Worm (Caenorhabditis elegans) whole organism, young adult: ENCODE measurements around the gene H03G16.5.
A peak's percentile ranks its signal among the peaks of the same experiment; 100 is the strongest.

ENCODE experiments used
- B0261.1 ChIP-seq: sonication (generic microtip); optimal IDR thresholded peaks from 2 replicates; lab custom pipeline; 2016; ENCODE audit warnings: mild to moderate bottlenecking, missing genetic modification characterization, moderate library complexity, missing compliant biosample characterization
- F22D6.2 ChIP-seq: sonication (generic microtip); optimal IDR thresholded peaks from 2 replicates; lab custom pipeline; 2016; ENCODE audit warnings: mild to moderate bottlenecking, missing genetic modification characterization, missing compliant biosample characterization
- F23B12.7 ChIP-seq: sonication (generic microtip); optimal IDR thresholded peaks from 2 replicates; lab custom pipeline; 2017; ENCODE audit warnings: missing genetic modification characterization, mild to moderate bottlenecking, missing compliant biosample characterization, antibody characterized with exemption, moderate library complexity; ENCODE audit not compliant: insufficient read depth
- F37B4.10 ChIP-seq: fragments of 200-800 bp; sonication (Bioruptor generic); IDR thresholded peaks from 2 replicates; pipeline ENCODE4 v1.3.6; 2022; ENCODE audit warnings: missing genetic modification characterization, missing compliant biosample characterization
- F52B5.7 ChIP-seq: sonication (generic microtip); optimal IDR thresholded peaks from 2 replicates; lab custom pipeline; 2016; ENCODE audit warnings: mild to moderate bottlenecking, missing genetic modification characterization, missing compliant biosample characterization
- K11D2.4 ChIP-seq: fragments of 200-800 bp; sonication (Bioruptor generic); IDR thresholded peaks from 2 replicates; pipeline ENCODE4 v1.3.6; 2022; ENCODE audit warnings: missing genetic modification reagents, missing genetic modification characterization, missing compliant biosample characterization
- ZK185.1 ChIP-seq: sonication (generic microtip); optimal IDR thresholded peaks from 2 replicates; lab custom pipeline; 2016; ENCODE audit warnings: mild to moderate bottlenecking, missing genetic modification characterization, missing compliant biosample characterization; ENCODE audit not compliant: poor library complexity, severe bottlenecking
- akir-1 ChIP-seq: fragments of 200-800 bp; sonication (Bioruptor generic); optimal IDR thresholded peaks from 2 replicates; lab custom pipeline; 2018; ENCODE audit warnings: mild to moderate bottlenecking, missing genetic modification characterization, moderate library complexity, missing compliant biosample characterization
- ama-1 ChIP-seq, 3 experiments: fragments of 150-350 bp in 1 of 3; sonication (generic microtip) in 2 of 3; optimal IDR thresholded peaks; 2 replicates each; lab custom pipeline; 2014 to 2018; ENCODE audit warnings: missing biosample characterization in 2 of 3, missing genetic modification characterization in 2 of 3, missing genetic modification reagents in 2 of 3
- athp-1 ChIP-seq: sonication (generic microtip); optimal IDR thresholded peaks from 2 replicates; lab custom pipeline; 2017; ENCODE audit warnings: mild to moderate bottlenecking, missing genetic modification characterization, missing compliant biosample characterization
- attf-3 ChIP-seq: fragments of 200-800 bp; sonication (Bioruptor generic); conservative IDR thresholded peaks from 2 replicates; pipeline ENCODE4 v1.3.6; 2022; ENCODE audit warnings: missing genetic modification reagents, missing genetic modification characterization, missing compliant biosample characterization
- attf-5 ChIP-seq: fragments of 200-800 bp; sonication (Bioruptor generic); optimal IDR thresholded peaks from 2 replicates; lab custom pipeline; 2018; ENCODE audit warnings: mild to moderate bottlenecking, missing genetic modification characterization, missing compliant biosample characterization
- ceh-79 ChIP-seq: sonication (generic microtip); optimal IDR thresholded peaks from 2 replicates; lab custom pipeline; 2017; ENCODE audit warnings: mild to moderate bottlenecking, missing genetic modification characterization, missing compliant biosample characterization
- chd-7 ChIP-seq: sonication (generic microtip); optimal IDR thresholded peaks from 2 replicates; lab custom pipeline; 2016; ENCODE audit warnings: mild to moderate bottlenecking, missing genetic modification characterization, moderate library complexity, missing compliant biosample characterization
- dox-1 ChIP-seq: fragments of 200-800 bp; sonication (Bioruptor generic); IDR thresholded peaks from 2 replicates; pipeline ENCODE4 v1.3.6; 2022; ENCODE audit warnings: missing genetic modification reagents, missing genetic modification characterization, missing compliant biosample characterization
- egl-44 ChIP-seq: fragments of 200-800 bp; sonication (Bioruptor generic); IDR thresholded peaks from 2 replicates; pipeline ENCODE4 v1.3.6; 2022; ENCODE audit warnings: missing genetic modification reagents, missing genetic modification characterization, missing compliant biosample characterization
- ets-4 ChIP-seq: fragments of 200-800 bp; sonication (Bioruptor generic); optimal IDR thresholded peaks from 2 replicates; lab custom pipeline; 2018; ENCODE audit warnings: mild to moderate bottlenecking, missing genetic modification characterization, missing compliant biosample characterization
- gei-17 ChIP-seq: fragments of 200-800 bp; sonication (Bioruptor generic); optimal IDR thresholded peaks from 2 replicates; lab custom pipeline; 2018; ENCODE audit warnings: mild to moderate bottlenecking, missing genetic modification characterization, missing compliant biosample characterization
- him-1 ChIP-seq: sonication (generic microtip); optimal IDR thresholded peaks from 2 replicates; lab custom pipeline; 2016; ENCODE audit warnings: missing genotype, missing genetic modification reagents, missing genetic modification characterization, missing compliant biosample characterization
- hlh-12 ChIP-seq: sonication (generic microtip); optimal IDR thresholded peaks from 2 replicates; lab custom pipeline; 2016; ENCODE audit warnings: missing genetic modification characterization, missing compliant biosample characterization
- hmg-1.2 ChIP-seq: fragments of 200-800 bp; sonication (Bioruptor generic); IDR thresholded peaks from 2 replicates; pipeline ENCODE4 v1.3.6; 2022; ENCODE audit warnings: missing genetic modification reagents, missing genetic modification characterization, missing compliant biosample characterization
- let-607 ChIP-seq, 2 experiments: fragments of 200-800 bp in 1 of 2; sonication (Bioruptor generic) in 1 of 2; sonication (generic microtip) in 1 of 2; optimal IDR thresholded peaks; 2 replicates each; lab custom pipeline; 2016 to 2018; ENCODE audit warnings: mild to moderate bottlenecking in 2 of 2, missing compliant biosample characterization in 2 of 2, missing genetic modification characterization in 2 of 2, moderate library complexity in 2 of 2, missing genotype in 1 of 2
- lin-40 ChIP-seq: sonication (generic microtip); optimal IDR thresholded peaks from 2 replicates; lab custom pipeline; 2016; ENCODE audit warnings: missing genetic modification characterization, mild to moderate bottlenecking, missing compliant biosample characterization, missing genotype, missing genetic modification reagents
- madf-3 ChIP-seq: fragments of 200-800 bp; sonication (Bioruptor generic); IDR thresholded peaks from 2 replicates; pipeline ENCODE4 v1.3.6; 2022; ENCODE audit warnings: missing genetic modification reagents, missing genetic modification characterization, missing compliant biosample characterization
- madf-6 ChIP-seq: fragments of 200-800 bp; sonication (Bioruptor generic); IDR thresholded peaks from 2 replicates; pipeline ENCODE4 v1.3.6; 2022; ENCODE audit warnings: missing genetic modification reagents, missing genetic modification characterization, missing compliant biosample characterization
- mel-28 ChIP-seq: sonication (generic microtip); optimal IDR thresholded peaks from 2 replicates; lab custom pipeline; 2016; ENCODE audit warnings: borderline replicate concordance, mild to moderate bottlenecking, missing genetic modification characterization, missing compliant biosample characterization
- mes-4 ChIP-seq: sonication (generic microtip); optimal IDR thresholded peaks from 2 replicates; lab custom pipeline; 2016; ENCODE audit warnings: missing genotype, missing genetic modification characterization, missing compliant biosample characterization
- mxl-1 ChIP-seq: sonication (generic microtip); optimal IDR thresholded peaks from 2 replicates; lab custom pipeline; 2016; ENCODE audit warnings: missing genetic modification characterization, missing compliant biosample characterization
- nfyb-1 ChIP-seq: fragments of 200-800 bp; sonication (Bioruptor generic); IDR thresholded peaks from 2 replicates; pipeline ENCODE4 v1.3.6; 2022; ENCODE audit warnings: missing genetic modification reagents, missing genetic modification characterization, missing compliant biosample characterization
- nhr-120 ChIP-seq: fragments of 200-800 bp; sonication (Bioruptor generic); IDR thresholded peaks from 2 replicates; pipeline ENCODE4 v1.3.6; 2022; ENCODE audit warnings: missing genetic modification characterization, missing compliant biosample characterization
- nhr-80 ChIP-seq: sonication (generic microtip); optimal IDR thresholded peaks from 2 replicates; lab custom pipeline; 2016; ENCODE audit warnings: missing genetic modification characterization, missing compliant biosample characterization
- nhr-90 ChIP-seq: sonication (generic microtip); optimal IDR thresholded peaks from 2 replicates; lab custom pipeline; 2016; ENCODE audit warnings: missing genotype, mild to moderate bottlenecking, missing genetic modification characterization, missing compliant biosample characterization
- rcor-1 ChIP-seq: fragments of 200-800 bp; sonication (Bioruptor generic); IDR thresholded peaks from 2 replicates; pipeline ENCODE4 v1.3.6; 2022; ENCODE audit warnings: missing genetic modification reagents, missing genetic modification characterization, missing compliant biosample characterization
- rec-8 ChIP-seq, 2 experiments: sonication (generic microtip); optimal IDR thresholded peaks; 2 replicates each; lab custom pipeline; 2016; ENCODE audit warnings: mild to moderate bottlenecking in 2 of 2, missing genetic modification characterization in 2 of 2, missing genetic modification reagents in 2 of 2, missing genotype in 2 of 2, missing biosample characterization in 1 of 2, missing compliant biosample characterization in 1 of 2, moderate library complexity in 1 of 2
- snpc-3.4 ChIP-seq: sonication (generic microtip); optimal IDR thresholded peaks from 2 replicates; lab custom pipeline; 2017; ENCODE audit warnings: missing genetic modification characterization, mild to moderate bottlenecking, missing compliant biosample characterization, antibody characterized with exemption, moderate library complexity, missing genotype, missing genetic modification reagents
- snpc-4 ChIP-seq, 5 experiments: fragments of 150-350 bp in 1 of 5; sonication (generic microtip) in 4 of 5; optimal IDR thresholded peaks; 2 replicates each; lab custom pipeline; 2014 to 2018; ENCODE audit warnings: missing genetic modification characterization in 5 of 5, missing biosample characterization in 3 of 5, antibody characterized with exemption in 2 of 5, mild to moderate bottlenecking in 2 of 5, missing compliant biosample characterization in 2 of 5, missing genotype in 2 of 5, moderate library complexity in 2 of 5, missing genetic modification reagents in 1 of 5
- somi-1 ChIP-seq: fragments of 200-800 bp; sonication (Bioruptor generic); optimal IDR thresholded peaks from 2 replicates; lab custom pipeline; 2018; ENCODE audit warnings: mild to moderate bottlenecking, missing genetic modification characterization, missing compliant biosample characterization
- sptf-2 ChIP-seq: fragments of 200-800 bp; sonication (Bioruptor generic); optimal IDR thresholded peaks from 2 replicates; lab custom pipeline; 2018; ENCODE audit warnings: mild to moderate bottlenecking, missing genetic modification characterization, missing compliant biosample characterization
- tbp1 ChIP-seq: fragments of 200-800 bp; sonication (Bioruptor generic); optimal IDR thresholded peaks from 2 replicates; lab custom pipeline; 2018; ENCODE audit warnings: mild to moderate bottlenecking, missing genetic modification characterization, missing compliant biosample characterization
- tbx-9 ChIP-seq: sonication (generic microtip); optimal IDR thresholded peaks from 2 replicates; lab custom pipeline; 2016; ENCODE audit warnings: borderline replicate concordance, missing genetic modification characterization, inconsistent platforms, missing compliant biosample characterization
- zfh-2 ChIP-seq: fragments of 200-800 bp; sonication (Bioruptor generic); conservative IDR thresholded peaks from 2 replicates; pipeline ENCODE4 v1.3.6; 2022; ENCODE audit warnings: missing genetic modification reagents, missing genetic modification characterization, missing compliant biosample characterization
- ztf-18 ChIP-seq: sonication (generic microtip); optimal IDR thresholded peaks from 2 replicates; lab custom pipeline; 2016; ENCODE audit warnings: missing genotype, mild to moderate bottlenecking, missing genetic modification characterization, missing compliant biosample characterization
- ztf-26 ChIP-seq: sonication (generic microtip); optimal IDR thresholded peaks from 2 replicates; lab custom pipeline; 2017; ENCODE audit warnings: missing genetic modification characterization, missing compliant biosample characterization
- ztf-3 ChIP-seq: fragments of 200-800 bp; sonication (Bioruptor generic); optimal IDR thresholded peaks from 2 replicates; lab custom pipeline; 2018; ENCODE audit warnings: mild to moderate bottlenecking, missing genetic modification characterization, missing compliant biosample characterization

H03G16.5 gene

ce11 chrX:15040552-15041080, 16.0 kb downstream of the H03G16.5 start, which contains the start of gene C18B12.4 (continued):
- no peak for TF ChIP-seq ztf-3 (GFP tag; lab: Kevin White, UChicago)
- TF ChIP-seq hlh-12 (tag; lab: Kevin White, UChicago) = no peak
- TF ChIP-seq K11D2.4 = peak; percentile 87; the same call in 1 of the 2 replicates
- peak; percentile 62 for TF ChIP-seq madf-6 (GFP tag; lab: Robert Waterston, UW)
- TF ChIP-seq gei-17 (GFP tag; lab: Kevin White, UChicago) = peak; percentile 51
- peak; percentile 85 for TF ChIP-seq somi-1 (GFP tag; lab: Kevin White, UChicago)
- peak; percentile 87 for TF ChIP-seq chd-7 (tag; lab: Kevin White, UChicago)
- peak; percentile 59 for TF ChIP-seq F23B12.7
- peak; percentile 65 for TF ChIP-seq tbp1 (GFP tag; lab: Kevin White, UChicago)
- TF ChIP-seq ZK185.1 (tag; lab: Kevin White, UChicago) = peak; percentile 64
- TF ChIP-seq attf-5 (GFP tag; lab: Kevin White, UChicago) = peak; percentile 93
- no peak for TF ChIP-seq ama-1 (optimal IDR thresholded peaks at IDR 0.05; lab: Kevin White, UChicago)
- no peak for TF ChIP-seq ama-1 (GFP tag; optimal IDR thresholded peaks at IDR 0.05; lab: Kevin White, UChicago)
- TF ChIP-seq nhr-80 = peak; percentile 91
- 0 out of 2 replicates have a peak, but pooled peaks have one; percentile 29 for TF ChIP-seq nhr-120 (GFP tag; lab: Robert Waterston, UW)
- TF ChIP-seq him-1 = no peak
- peak; percentile 26 for TF ChIP-seq F52B5.7 (tag; lab: Kevin White, UChicago)
- peak; percentile 75 for TF ChIP-seq rcor-1
- TF ChIP-seq ztf-26 = peak; percentile 93
- TF ChIP-seq nfyb-1 (GFP tag; lab: Robert Waterston, UW) = peak; percentile 87
- peak; percentile 63 for TF ChIP-seq hmg-1.2 (GFP tag; lab: Robert Waterston, UW)
- TF ChIP-seq F22D6.2 = no peak
- peak; percentile 92 for TF ChIP-seq dox-1 (GFP tag; lab: Robert Waterston, UW)
- no peak for TF ChIP-seq mxl-1
- peak; percentile 25 to 58 for TF ChIP-seq let-607 (tag; optimal IDR thresholded peaks at IDR 0.05; lab: Kevin White, UChicago)
- TF ChIP-seq akir-1 = no peak
- peak; percentile 46 for TF ChIP-seq nhr-90 (tag; lab: Kevin White, UChicago)
- peak; percentile 21 for TF ChIP-seq ets-4
- no peak for TF ChIP-seq mes-4 (tag; lab: Kevin White, UChicago)
- peak; percentile 44 for TF ChIP-seq ztf-18 (tag; lab: Kevin White, UChicago)
- no peak for TF ChIP-seq tbx-9
- TF ChIP-seq lin-40 (tag; lab: Kevin White, UChicago) = peak; percentile 85
- peak; percentile 70 for TF ChIP-seq attf-3 (GFP tag; lab: Robert Waterston, UW)
- TF ChIP-seq snpc-3.4 = no peak
- TF ChIP-seq B0261.1 (tag; lab: Kevin White, UChicago) = peak; percentile 6
- no peak for TF ChIP-seq F37B4.10
- TF ChIP-seq mel-28 (tag; lab: Kevin White, UChicago) = no peak
- TF ChIP-seq madf-3 (GFP tag; lab: Robert Waterston, UW) = peak; percentile 70; the same call in 1 of the 2 replicates

DNA sequence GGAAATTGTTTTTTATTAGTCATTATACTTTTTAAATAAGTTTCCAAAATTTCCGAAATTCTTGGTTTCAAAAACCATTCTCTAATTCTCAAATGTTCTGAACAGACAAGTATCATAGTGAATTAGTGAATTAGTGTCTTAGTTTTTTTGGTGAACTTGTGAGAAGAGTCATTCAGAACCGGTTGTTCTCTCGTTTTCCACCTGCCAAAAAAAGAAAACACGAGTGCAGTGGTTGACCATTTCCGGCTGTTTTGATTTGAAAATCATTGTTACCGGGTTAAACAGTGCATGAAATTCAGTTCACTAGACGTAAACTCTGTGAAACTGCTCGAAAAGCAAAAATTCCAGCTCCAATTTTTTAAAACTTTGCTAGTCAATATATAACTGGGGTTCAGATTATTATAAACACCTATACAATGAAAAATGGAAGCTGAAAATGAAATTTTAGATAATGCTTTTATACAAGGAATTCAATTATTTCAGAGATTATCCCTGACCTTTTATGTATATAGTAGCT, 16.9 kb downstream of the H03G16.5 start:
- TF ChIP-seq tbp1 (GFP tag; lab: Kevin White, UChicago) = no peak
- TF ChIP-seq snpc-4 (GFP tag; optimal IDR thresholded peaks at IDR 0.05; lab: Kevin White, UChicago) = no peak
- TF ChIP-seq snpc-4 (tag; optimal IDR thresholded peaks at IDR 0.05; lab: Kevin White, UChicago) = no peak
- no peak for TF ChIP-seq athp-1 (tag; lab: Kevin White, UChicago)
- no peak for TF ChIP-seq egl-44 (GFP tag; lab: Robert Waterston, UW)
- TF ChIP-seq ceh-79 (tag; lab: Kevin White, UChicago) = no peak
- no peak for TF ChIP-seq zfh-2 (GFP tag; lab: Robert Waterston, UW)
- TF ChIP-seq rec-8 (tag; optimal IDR thresholded peaks at IDR 0.05; lab: Kevin White, UChicago) = no peak
- no peak for TF ChIP-seq sptf-2 (GFP tag; lab: Kevin White, UChicago)
- no peak for TF ChIP-seq F37B4.10
